Worm (Caenorhabditis elegans) whole organism, L3 larva: ENCODE data around the gene best-2.

ENCODE experiments used
- ZK546.5 ChIP-seq: sonication (generic microtip); optimal IDR thresholded peaks from 2 replicates; lab custom pipeline; 2017; ENCODE audit warnings: missing biosample characterization, missing genetic modification characterization
- aly-2 ChIP-seq: fragments of 150-350 bp; optimal IDR thresholded peaks from 2 replicates; lab custom pipeline; 2014; ENCODE audit warnings: missing biosample characterization, missing genetic modification characterization
- ama-1 ChIP-seq: fragments of 150-350 bp; optimal IDR thresholded peaks from 2 replicates; lab custom pipeline; 2018
- ceh-9 ChIP-seq: sonication (generic microtip); optimal IDR thresholded peaks from 2 replicates; lab custom pipeline; 2018; ENCODE audit warnings: missing biosample characterization, missing genetic modification characterization
- egl-27 ChIP-seq: sonication (generic microtip); optimal IDR thresholded peaks from 4 replicates; lab custom pipeline; 2017; ENCODE audit warnings: missing biosample characterization, missing genetic modification reagents, missing genetic modification characterization
- egl-5 ChIP-seq: fragments of 150-350 bp; optimal IDR thresholded peaks from 2 replicates; lab custom pipeline; 2017; ENCODE audit warnings: missing biosample characterization, missing genetic modification reagents, missing genetic modification characterization, inconsistent platforms
- elt-1 ChIP-seq: fragments of 150-350 bp; optimal IDR thresholded peaks from 2 replicates; lab custom pipeline; 2014; ENCODE audit warnings: missing biosample characterization, missing genetic modification characterization
- elt-2 ChIP-seq: sonication (generic microtip); optimal IDR thresholded peaks from 2 replicates; lab custom pipeline; 2016; ENCODE audit warnings: missing genetic modification reagents, mild to moderate bottlenecking, missing genetic modification characterization, missing compliant biosample characterization
- elt-3 ChIP-seq, 3 experiments: fragments of 150-350 bp in 1 of 3; sonication (generic microtip) in 2 of 3; optimal IDR thresholded peaks; 2 replicates in 2 of 3; 4 replicates in 1 of 3; lab custom pipeline; 2014 to 2017; ENCODE audit warnings: missing biosample characterization in 3 of 3, missing genetic modification characterization in 3 of 3
- fkh-10 ChIP-seq: sonication (generic microtip); optimal IDR thresholded peaks from 2 replicates; lab custom pipeline; 2017; ENCODE audit warnings: missing biosample characterization, missing genetic modification reagents, missing genetic modification characterization
- hmg-11 ChIP-seq: sonication (generic microtip); optimal IDR thresholded peaks from 2 replicates; lab custom pipeline; 2016; ENCODE audit warnings: missing genetic modification characterization, missing compliant biosample characterization
- lsy-12 ChIP-seq: sonication (generic microtip); optimal IDR thresholded peaks from 2 replicates; lab custom pipeline; 2016; ENCODE audit warnings: mild to moderate bottlenecking, missing genetic modification characterization, missing compliant biosample characterization
- mdl-1 ChIP-seq: fragments of 150-350 bp; optimal IDR thresholded peaks from 2 replicates; lab custom pipeline; 2014; ENCODE audit warnings: missing biosample characterization, missing genetic modification characterization
- mml-1 ChIP-seq: fragments of 150-350 bp; sonication (generic microtip); optimal IDR thresholded peaks from 3 replicates; lab custom pipeline; 2014; ENCODE audit warnings: missing biosample characterization, missing genetic modification characterization
- nhr-12 ChIP-seq: fragments of 150-350 bp; optimal IDR thresholded peaks from 2 replicates; lab custom pipeline; 2014; ENCODE audit warnings: missing biosample characterization, missing genetic modification characterization
- nhr-237 ChIP-seq: fragments of 150-350 bp; optimal IDR thresholded peaks from 2 replicates; lab custom pipeline; 2014; ENCODE audit warnings: missing biosample characterization, missing genetic modification characterization
- nhr-25 ChIP-seq: sonication (generic microtip); optimal IDR thresholded peaks from 2 replicates; lab custom pipeline; 2017; ENCODE audit warnings: missing biosample characterization, missing genetic modification characterization
- nhr-43 ChIP-seq: sonication (generic microtip); optimal IDR thresholded peaks from 2 replicates; lab custom pipeline; 2016; ENCODE audit warnings: mild to moderate bottlenecking, missing genetic modification characterization, missing compliant biosample characterization; ENCODE audit not compliant: poor library complexity, severe bottlenecking
- nhr-67 ChIP-seq: fragments of 150-350 bp; optimal IDR thresholded peaks from 2 replicates; lab custom pipeline; 2014; ENCODE audit warnings: missing biosample characterization, missing genetic modification characterization
- nhr-76 ChIP-seq: fragments of 150-350 bp; sonication (generic microtip); optimal IDR thresholded peaks from 5 replicates; lab custom pipeline; 2014; ENCODE audit warnings: missing biosample characterization, missing genetic modification characterization
- pha-4 ChIP-seq: fragments of 150-350 bp; optimal IDR thresholded peaks from 2 replicates; lab custom pipeline; 2014; ENCODE audit warnings: missing biosample characterization, missing genetic modification reagents, missing genetic modification characterization
- pqm-1 ChIP-seq: fragments of 150-350 bp; optimal IDR thresholded peaks from 2 replicates; lab custom pipeline; 2017; ENCODE audit warnings: missing biosample characterization, missing genetic modification characterization, inconsistent platforms
- sea-2 ChIP-seq: fragments of 150-350 bp; sonication (generic microtip); optimal IDR thresholded peaks from 4 replicates; lab custom pipeline; 2014; ENCODE audit warnings: missing biosample characterization, missing genetic modification reagents, missing genetic modification characterization
- skn-1 ChIP-seq: fragments of 150-350 bp; optimal IDR thresholded peaks from 2 replicates; lab custom pipeline; 2014; ENCODE audit warnings: missing biosample characterization, missing genetic modification characterization
- snpc-4 ChIP-seq: fragments of 150-350 bp; optimal IDR thresholded peaks from 2 replicates; lab custom pipeline; 2014; ENCODE audit warnings: missing biosample characterization, missing genetic modification characterization
- tbx-2 ChIP-seq: sonication (generic microtip); optimal IDR thresholded peaks from 2 replicates; lab custom pipeline; 2016; ENCODE audit warnings: mild to moderate bottlenecking, missing genetic modification characterization, missing compliant biosample characterization
- unc-39 ChIP-seq: sonication (generic microtip); optimal IDR thresholded peaks from 4 replicates; lab custom pipeline; 2017; ENCODE audit warnings: missing biosample characterization, missing genetic modification characterization
- unc-62 ChIP-seq: fragments of 150-350 bp; sonication (generic microtip); optimal IDR thresholded peaks from 4 replicates; lab custom pipeline; 2014; ENCODE audit warnings: missing biosample characterization, missing genetic modification reagents, missing genetic modification characterization
- zag-1 ChIP-seq: fragments of 150-350 bp; optimal IDR thresholded peaks from 2 replicates; lab custom pipeline; 2014; ENCODE audit warnings: missing biosample characterization, missing genetic modification characterization
- ztf-4 ChIP-seq: fragments of 150-350 bp; optimal IDR thresholded peaks from 2 replicates; lab custom pipeline; 2014; ENCODE audit warnings: missing biosample characterization, missing genetic modification characterization

best-2 gene

ce11 chrIV:13090967-13091366, 21.9 kb downstream of the best-2 start, which contains the start of gene col-132:
TSS of gene col-132 (minus strand) at chrIV:13091067.
- no peak for TF ChIP-seq skn-1
- TF ChIP-seq unc-62, result no peak
- TF ChIP-seq aly-2 (tag; lab: Kevin White, UChicago), result no peak
- no peak for TF ChIP-seq elt-2 (tag; lab: Kevin White, UChicago)
- no peak for TF ChIP-seq fkh-10 (GFP tag; lab: Kevin White, UChicago)
- TF ChIP-seq mml-1 (tag; lab: Kevin White, UChicago), result no peak

ce11 chrIV:13089671-13090242, 23.1 kb downstream of the best-2 start:
- TF ChIP-seq pqm-1 (no peak), hmg-11 (no peak), zag-1 (tag; lab: Kevin White, UChicago) (no peak), aly-2 (tag; lab: Kevin White, UChicago) (no peak), ceh-9 (tag; lab: Kevin White, UChicago) (no peak), unc-39 (no peak), ama-1 (lab: Kevin White, UChicago) (no peak), nhr-25 (tag; lab: Kevin White, UChicago) (no peak), elt-3 (tag; optimal IDR thresholded peaks at IDR 0.05; lab: Kevin White, UChicago) (no peak), tbx-2 (tag; lab: Kevin White, UChicago) (no peak), nhr-67 (tag; lab: Kevin White, UChicago) (no peak), ztf-4 (tag; lab: Kevin White, UChicago) (no peak), lsy-12 (tag; lab: Kevin White, UChicago) (no peak)

ce11 chrIV:13086705-13087104, 26.2 kb downstream of the best-2 start, which contains the start of gene spin-2:
TSS of gene spin-2 (plus strand) at chrIV:13087005.
- TF ChIP-seq aly-2 (tag; lab: Kevin White, UChicago) (no peak), nhr-76 (tag; lab: Kevin White, UChicago) (no peak), hmg-11 (no peak), elt-1 (tag; lab: Kevin White, UChicago) (no peak), nhr-237 (tag; lab: Kevin White, UChicago) (no peak), unc-62 (no peak), ZK546.5 (no peak), ceh-9 (tag; lab: Kevin White, UChicago) (no peak), unc-39 (no peak), ama-1 (lab: Kevin White, UChicago) (no peak), sea-2 (GFP tag; lab: Kevin White, UChicago) (no peak), nhr-67 (tag; lab: Kevin White, UChicago) (no peak), mdl-1 (no peak), pha-4 (tag; lab: Kevin White, UChicago) (no peak), mml-1 (tag; lab: Kevin White, UChicago) (no peak)

ce11 chrIV:13085675-13086074, 27.2 kb downstream of the best-2 start:
- TF ChIP-seq egl-5 (tag; lab: Kevin White, UChicago), result no peak
- no peak for TF ChIP-seq pqm-1
- no peak for TF ChIP-seq nhr-12 (tag; lab: Kevin White, UChicago)
- TF ChIP-seq unc-39, result no peak
- TF ChIP-seq snpc-4 (tag; lab: Kevin White, UChicago), result no peak
- peak; percentile 17 for TF ChIP-seq pha-4 (tag; lab: Kevin White, UChicago)
- TF ChIP-seq egl-27 (tag; lab: Kevin White, UChicago), result no peak

- TF ChIP-seq nhr-25 (tag; lab: Kevin White, UChicago), result peak; percentile 3
- peak; percentile 55 for TF ChIP-seq ztf-4 (tag; lab: Kevin White, UChicago)
- TF ChIP-seq pha-4 (tag; lab: Kevin White, UChicago), result peak; percentile 24
- no peak for TF ChIP-seq tbx-2 (tag; lab: Kevin White, UChicago)
- TF ChIP-seq nhr-43 (tag; lab: Kevin White, UChicago), result peak; percentile 82
- TF ChIP-seq elt-3 (tag; optimal IDR thresholded peaks at IDR 0.05; lab: Kevin White, UChicago), result peak in 1 of 3 experiments; percentile 38
- no peak for TF ChIP-seq pqm-1
- peak; percentile 45 for TF ChIP-seq lsy-12 (tag; lab: Kevin White, UChicago)
- peak; percentile 86 for TF ChIP-seq ama-1 (lab: Kevin White, UChicago)
- TF ChIP-seq, all 47 proteins: peak for 7
These were observed 29.8 kb downstream of the best-2 start for ce11 chrIV:13082836-13083763.
